Worm (Caenorhabditis elegans): Measurements from ENCODE around the gene srf-3.

DNA sequence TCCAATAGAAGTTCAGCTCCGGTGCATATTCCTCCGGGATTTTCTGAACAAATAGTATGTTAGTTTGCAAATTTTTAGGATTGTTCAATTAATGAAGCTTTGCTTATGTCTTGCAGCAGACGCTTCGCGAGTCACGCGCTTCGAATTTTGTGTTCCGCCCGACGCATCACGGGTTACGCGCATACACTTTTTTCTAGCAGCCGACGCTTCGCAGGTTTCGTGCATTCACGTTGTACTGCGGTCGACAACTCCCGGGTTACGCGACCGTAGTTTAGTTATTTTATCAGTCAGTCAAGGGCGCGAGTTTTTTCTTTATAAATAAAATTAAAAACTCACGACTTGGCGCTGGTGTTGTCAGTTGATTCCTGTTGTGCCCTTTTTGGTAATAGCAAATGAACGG lies 20.5 kb downstream of the srf-3 start:
- TF ChIP-seq nhr-12 (tag; optimal IDR thresholded peaks at IDR 0.05) (no peak), nhr-76 (tag; optimal IDR thresholded peaks at IDR 0.05) (no peak), mab-5 (tag; optimal IDR thresholded peaks at IDR 0.05) (no peak), pha-4 (tag; optimal IDR thresholded peaks at IDR 0.05) (no peak), elt-1 (tag; optimal IDR thresholded peaks at IDR 0.05; ENCODE audit: borderline replicate concordance, insufficient read depth) (no peak), nhr-2 (tag; optimal IDR thresholded peaks at IDR 0.05) (no peak)

Measured in whole organism, mixed stage, embryonic.